Fruit fly (Drosophila melanogaster): ENCODE data around the gene RpS10a.

RpS10a gene

DNA sequence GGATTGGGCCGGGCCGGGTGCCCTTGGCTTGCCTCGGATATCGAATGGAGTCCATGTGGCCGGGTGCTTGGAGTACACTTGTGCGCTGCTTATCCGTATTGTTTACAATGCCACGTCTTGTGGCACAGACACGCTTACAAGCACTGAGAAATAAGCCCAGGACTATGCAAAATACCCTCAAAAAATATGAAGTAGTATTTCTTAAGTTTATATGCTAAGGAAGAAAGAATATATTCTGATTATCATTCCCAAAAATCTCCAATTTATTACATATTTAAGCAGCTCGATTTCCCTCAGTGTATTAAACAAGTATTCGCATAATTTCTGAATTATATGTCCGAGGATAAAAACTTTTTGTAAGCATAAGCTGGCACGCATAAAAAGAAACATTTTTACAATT is 30.7 kb upstream of the RpS10a start (continued):
- TF ChIP-seq kah (GFP tag; optimal IDR thresholded peaks at IDR 0.05) (no peak), Hsf (GFP tag; optimal IDR thresholded peaks at IDR 0.05) (no peak), CG13287 (GFP tag; IDR thresholded peaks at IDR 0.05; ENCODE audit: partially characterized antibody) (no peak), CG10654 (GFP tag; optimal IDR thresholded peaks at IDR 0.05) (no peak), CG1602 (GFP tag; optimal IDR thresholded peaks at IDR 0.05) (no peak), CG17385 (GFP tag; optimal IDR thresholded peaks at IDR 0.05) (no peak), CG17612 (GFP tag; IDR thresholded peaks at IDR 0.05) (no peak), wek (GFP tag; optimal IDR thresholded peaks at IDR 0.05) (no peak), ems (GFP tag; optimal IDR thresholded peaks at IDR 0.05) (no peak), lab (GFP tag; optimal IDR thresholded peaks at IDR 0.05) (peak; percentile 58), CG4730 (GFP tag; IDR thresholded peaks at IDR 0.05) (no peak), CG17568 (GFP tag; optimal IDR thresholded peaks at IDR 0.05) (no peak), zen2 (GFP tag; IDR thresholded peaks at IDR 0.05; ENCODE audit: partially characterized antibody) (no peak)

- TF ChIP-seq CG13894 (tag; optimal IDR thresholded peaks at IDR 0.05) (peak; percentile 17), stc (GFP tag; IDR thresholded peaks at IDR 0.05) (no peak), chinmo (GFP tag; IDR thresholded peaks at IDR 0.05; ENCODE audit: partially characterized antibody) (0 out of 4 replicates have a peak, but pooled peaks have one; percentile 19), crol (GFP tag; IDR thresholded peaks at IDR 0.05) (peak; percentile 54), Dll (GFP tag; IDR thresholded peaks at IDR 0.05; ENCODE audit: partially characterized antibody) (no peak), D19A (tag; optimal IDR thresholded peaks at IDR 0.05) (peak; percentile 74), abd-A (tag; optimal IDR thresholded peaks at IDR 0.05) (peak; percentile 86), Ets65A (GFP tag) (peak; percentile 65)
These were observed 29.6 kb upstream of the RpS10a start for dm6 chr3R:27622993-27623392.

DNA sequence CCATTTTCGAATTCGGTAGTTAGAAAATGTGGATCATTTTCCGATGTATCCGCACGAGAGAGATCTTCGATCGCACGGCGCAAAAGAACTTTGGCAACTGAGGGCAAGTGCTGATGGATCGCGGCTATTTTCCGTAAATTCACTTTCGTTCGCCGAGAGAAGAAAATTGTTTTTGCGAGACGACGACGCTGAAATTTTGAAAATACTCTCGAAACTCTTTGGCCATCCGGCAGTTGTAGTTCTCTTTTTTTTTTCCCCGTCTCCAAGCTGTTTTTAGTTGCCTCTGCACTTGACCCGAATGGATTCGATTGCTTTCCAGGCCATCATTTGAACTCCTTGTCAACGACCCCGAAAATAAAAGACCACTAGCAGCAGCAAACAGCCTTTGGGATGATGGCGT is 26.6 kb upstream of the RpS10a start, which contains the start of gene CG5612:
Gene CG5612 (minus strand): TSS at position 101 of the 400 bp plus-strand sequence.
- no peak for TF ChIP-seq CG11695 (GFP tag; IDR thresholded peaks at IDR 0.05)
- no peak for TF ChIP-seq CG8089 (GFP tag; optimal IDR thresholded peaks at IDR 0.05)
- no peak for TF ChIP-seq CG34224 (GFP tag; IDR thresholded peaks at IDR 0.05; ENCODE audit: partially characterized antibody)
- TF ChIP-seq bsh (GFP tag; optimal IDR thresholded peaks at IDR 0.05) = no peak
- TF ChIP-seq CG6813 (GFP tag; optimal IDR thresholded peaks at IDR 0.05) = no peak
- TF ChIP-seq cato (GFP tag; optimal IDR thresholded peaks at IDR 0.05; ENCODE audit: borderline replicate concordance) = no peak
- TF ChIP-seq nerfin-1 (tag; optimal IDR thresholded peaks at IDR 0.05) = no peak
- TF ChIP-seq fu2 (GFP tag; optimal IDR thresholded peaks at IDR 0.05) = no peak

- no peak for TF ChIP-seq Lpt (GFP tag; optimal IDR thresholded peaks at IDR 0.05)
- peak; percentile 100 for TF ChIP-seq twi (tag; optimal IDR thresholded peaks at IDR 0.05)
- peak; percentile 100 for TF ChIP-seq lab (GFP tag; optimal IDR thresholded peaks at IDR 0.05)
- peak; percentile 100 for TF ChIP-seq Chrac-16 (GFP tag; optimal IDR thresholded peaks at IDR 0.05)
- TF ChIP-seq Sry-δ (GFP tag; optimal IDR thresholded peaks at IDR 0.05) = peak; percentile 69
- peak; percentile 98 for TF ChIP-seq D19A (tag; optimal IDR thresholded peaks at IDR 0.05)
- TF ChIP-seq CG5953 (GFP tag; IDR thresholded peaks at IDR 0.05) = peak; percentile 100
- TF ChIP-seq CG8290 (GFP tag; optimal IDR thresholded peaks at IDR 0.05) = peak; percentile 99
- peak; percentile 97 to 99 for TF ChIP-seq CG8290 (tag; optimal IDR thresholded peaks at IDR 0.05)
- TF ChIP-seq CG3847 (GFP tag; IDR thresholded peaks at IDR 0.05) = peak; percentile 100
- TF ChIP-seq E2f2 (GFP tag; IDR thresholded peaks at IDR 0.05) = peak; percentile 93
- peak; percentile 93 for TF ChIP-seq en (GFP tag; optimal IDR thresholded peaks at IDR 0.05)
- peak; percentile 100 for TF ChIP-seq fd96Cb (tag; optimal IDR thresholded peaks at IDR 0.05)
- peak; percentile 100 for TF ChIP-seq tap (tag; optimal IDR thresholded peaks at IDR 0.05)
- TF ChIP-seq CG9876 (GFP tag; optimal IDR thresholded peaks at IDR 0.05) = peak; percentile 96
- TF ChIP-seq lbe (GFP tag; optimal IDR thresholded peaks at IDR 0.05) = peak; percentile 98
- TF ChIP-seq Hr39 (optimal IDR thresholded peaks at IDR 0.05) = no peak
- TF ChIP-seq H2.0 (GFP tag; IDR thresholded peaks at IDR 0.05) = peak; percentile 100
- peak; percentile 36; the same call in 1 of the 2 replicates for TF ChIP-seq Scr (GFP tag; IDR thresholded peaks at IDR 0.05; ENCODE audit: partially characterized antibody)
- TF ChIP-seq exex (tag; optimal IDR thresholded peaks at IDR 0.05) = peak; percentile 98
These were observed 16.5 kb upstream of the RpS10a start, which contains the start of the genes CG5611 and Mtl for dm6 chr3R:27636010-27636584. Gene CG5611, minus strand, starts transcription at chr3R:27636060. Gene Mtl, plus strand, starts transcription at chr3R:27636412.
